Fruit fly (Drosophila melanogaster) ovary, adult (tissue): ENCODE measurements around the gene CG2217.

Experiments
- CG17801 ChIP-seq: fragments of 200-800 bp; optimal IDR thresholded peaks from 2 replicates; lab custom pipeline; 2019; ENCODE audit warnings: missing biosample characterization, mild to moderate bottlenecking, missing genetic modification characterization, moderate library complexity; ENCODE audit not compliant: partially characterized antibody

The CG2217 gene

dm6 chr3R:30450224-30450623 is 27.5 kb upstream of the CG2217 start:
- TF ChIP-seq CG17801, result peak; percentile 67

dm6 chr3R:30449446-30449845 is 26.7 kb upstream of the CG2217 start:
- no peak for TF ChIP-seq CG17801

dm6 chr3R:30444946-30445345 is 22.2 kb upstream of the CG2217 start, which contains the start of gene Osi23:
Gene Osi23 (minus strand): TSS chr3R:30445046.
- no peak for TF ChIP-seq CG17801

dm6 chr3R:30443549-30444133 is 20.9 kb upstream of the CG2217 start, which contains the start of gene CG15537:
Gene CG15537 (minus strand): TSS chr3R:30443599.
- TF ChIP-seq CG17801, result no peak

dm6 chr3R:30431258-30432114 is 8.7 kb upstream of the CG2217 start, which contains the start of gene CG15534:
Gene CG15534 (plus strand): TSS chr3R:30432064.
- no peak for TF ChIP-seq CG17801

- TF ChIP-seq CG17801, result no peak
These were observed 5.7 kb upstream of the CG2217 start, which contains the start of gene CG15533 for dm6 chr3R:30428459-30428858. Gene CG15533 (plus strand): TSS chr3R:30428820.

- TF ChIP-seq CG17801, result peak; percentile 32
These were observed 5.1 kb upstream of the CG2217 start, which contains the start of gene CG2218 for dm6 chr3R:30427805-30428359. Gene CG2218 (minus strand): TSS chr3R:30428276.

dm6 chr3R:30426626-30427025 is 3.9 kb upstream of the CG2217 start:
- TF ChIP-seq CG17801, result no peak

- TF ChIP-seq CG17801, result no peak
These were observed 2.9 kb upstream of the CG2217 start for dm6 chr3R:30425622-30426021.

- TF ChIP-seq CG17801, result no peak
These were observed 2.2 kb upstream of the CG2217 start, which contains the start of gene CG15536 for dm6 chr3R:30424993-30425392. Gene CG15536 (minus strand): TSS chr3R:30425162.

- TF ChIP-seq CG17801, result peak; percentile 56
These were observed 924 bp upstream of the CG2217 start, which contains the start of the genes CG15535 and mRpS18C for dm6 chr3R:30423695-30424094. Gene CG15535 (minus strand): TSS chr3R:30423929. Gene mRpS18C (plus strand): TSS chr3R:30423974.

- TF ChIP-seq CG17801, result no peak
These were observed 3.6 kb downstream of the CG2217 start for dm6 chr3R:30419216-30419615.

dm6 chr3R:30416765-30417274 is 6.0 kb downstream of the CG2217 start:
- TF ChIP-seq CG17801, result no peak

dm6 chr3R:30413795-30414194 is 9.0 kb downstream of the CG2217 start:
- TF ChIP-seq CG17801, result no peak

- no peak for TF ChIP-seq CG17801
These were observed 16.3 kb downstream of the CG2217 start for dm6 chr3R:30406482-30406881.

dm6 chr3R:30393909-30394308 is 28.9 kb downstream of the CG2217 start:
- TF ChIP-seq CG17801, result no peak

dm6 chr3R:30391950-30392349 is 30.8 kb downstream of the CG2217 start:
- TF ChIP-seq CG17801, result no peak
